Worm (Caenorhabditis elegans) whole organism, mixed stage, embryonic: Measurements from ENCODE around the gene F44B9.10.
A peak's percentile ranks its signal among the peaks of the same experiment; 100 is the strongest.

Experiments used
- blmp-1 ChIP-seq: fragments of 150-350 bp; optimal IDR thresholded peaks from 2 replicates; lab custom pipeline; 2014; ENCODE audit warnings: missing biosample characterization, missing genetic modification characterization
- ceh-39 ChIP-seq: fragments of 150-350 bp; optimal IDR thresholded peaks from 2 replicates; lab custom pipeline; 2014; ENCODE audit warnings: missing biosample characterization, missing genetic modification characterization
- lin-13 ChIP-seq: fragments of 150-350 bp; optimal IDR thresholded peaks from 2 replicates; lab custom pipeline; 2014; ENCODE audit warnings: missing biosample characterization, missing genetic modification characterization
- mls-2 ChIP-seq: sonication (generic microtip); optimal IDR thresholded peaks from 2 replicates; lab custom pipeline; 2016; ENCODE audit warnings: mild to moderate bottlenecking, missing genetic modification characterization, moderate library complexity, missing compliant biosample characterization
- nhr-12 ChIP-seq: fragments of 150-350 bp; optimal IDR thresholded peaks from 2 replicates; lab custom pipeline; 2014; ENCODE audit warnings: missing biosample characterization, missing genetic modification characterization
- nhr-237 ChIP-seq: fragments of 150-350 bp; optimal IDR thresholded peaks from 2 replicates; lab custom pipeline; 2014; ENCODE audit warnings: missing biosample characterization, missing genetic modification characterization
- nhr-76 ChIP-seq: sonication (generic microtip); optimal IDR thresholded peaks from 2 replicates; lab custom pipeline; 2017; ENCODE audit warnings: missing biosample characterization, missing genetic modification characterization
- pha-4 ChIP-seq: fragments of 150-350 bp; optimal IDR thresholded peaks from 2 replicates; lab custom pipeline; 2018; ENCODE audit warnings: missing biosample characterization, missing genetic modification reagents, missing genetic modification characterization
- snpc-4 ChIP-seq: fragments of 150-350 bp; optimal IDR thresholded peaks from 2 replicates; lab custom pipeline; 2014; ENCODE audit warnings: missing biosample characterization, missing genetic modification characterization
- sptf-1 ChIP-seq: sonication (generic microtip); optimal IDR thresholded peaks from 2 replicates; lab custom pipeline; 2017; ENCODE audit warnings: mild to moderate bottlenecking, missing genetic modification characterization, moderate library complexity, missing compliant biosample characterization
- unc-39 ChIP-seq: fragments of 150-350 bp; optimal IDR thresholded peaks from 2 replicates; lab custom pipeline; 2014; ENCODE audit warnings: missing biosample characterization, missing genetic modification characterization
- unc-62 ChIP-seq: fragments of 150-350 bp; optimal IDR thresholded peaks from 2 replicates; lab custom pipeline; 2014; ENCODE audit warnings: missing biosample characterization, missing genetic modification reagents, missing genetic modification characterization
- ztf-11 ChIP-seq: fragments of 150-350 bp; optimal IDR thresholded peaks from 2 replicates; lab custom pipeline; 2014; ENCODE audit warnings: missing biosample characterization, missing genetic modification characterization

DNA sequence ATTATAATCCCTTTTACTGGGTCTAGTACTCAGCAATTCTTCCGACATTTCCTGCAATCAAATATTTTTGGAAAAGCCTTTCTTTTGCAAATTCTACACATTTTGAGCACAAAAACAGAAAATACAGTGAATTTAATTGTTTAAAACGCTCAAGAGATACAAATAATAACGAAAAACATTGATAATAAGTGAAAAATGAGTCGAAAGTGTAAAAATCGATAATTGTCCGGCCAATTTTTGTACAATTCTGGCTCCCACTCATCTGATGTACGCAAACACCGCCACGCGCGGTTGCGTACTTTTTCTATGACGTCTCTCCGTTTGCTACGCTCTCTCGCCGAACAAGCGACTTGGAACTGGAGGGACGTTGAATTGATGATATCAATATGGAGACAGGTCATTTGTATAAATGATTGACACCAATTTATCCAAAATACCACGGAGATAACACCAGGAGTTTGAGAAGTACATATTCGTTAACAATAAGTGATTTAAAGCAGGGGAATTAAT is 12.6 kb downstream of the F44B9.10 start, which contains the start of gene lin-36:
- TF ChIP-seq unc-62 (GFP tag; lab: Kevin White, UChicago) (peak; percentile 97), nhr-237 (tag; lab: Kevin White, UChicago) (peak; percentile 70), sptf-1 (tag; lab: Kevin White, UChicago) (peak; percentile 44), unc-39 (no peak), lin-13 (tag; lab: Kevin White, UChicago) (peak; percentile 86), ceh-39 (peak; percentile 97), nhr-76 (tag; lab: Kevin White, UChicago) (no peak), blmp-1 (tag; lab: Kevin White, UChicago) (no peak), mls-2 (tag; lab: Kevin White, UChicago) (peak; percentile 59), pha-4 (tag; lab: Kevin White, UChicago) (peak; percentile 54), ztf-11 (no peak), snpc-4 (tag; lab: Kevin White, UChicago) (no peak), nhr-12 (tag; lab: Kevin White, UChicago) (no peak)
